Worm (Caenorhabditis elegans) whole organism, young adult: ENCODE data around the gene F52C12.6.

ENCODE experiments used
- madf-10 ChIP-seq: sonication (generic microtip); optimal IDR thresholded peaks from 2 replicates; lab custom pipeline; 2016; ENCODE audit warnings: mild to moderate bottlenecking, missing genetic modification characterization, missing compliant biosample characterization
- mel-28 ChIP-seq: sonication (generic microtip); optimal IDR thresholded peaks from 2 replicates; lab custom pipeline; 2016; ENCODE audit warnings: borderline replicate concordance, mild to moderate bottlenecking, missing genetic modification characterization, missing compliant biosample characterization

ce11 chrIV:1997762-1998161, 41.3 kb downstream of the F52C12.6 start:
- TF ChIP-seq madf-10 (tag; lab: Kevin White, UChicago) (no peak), mel-28 (no peak)
